Fruit fly (Drosophila melanogaster) whole organism, embryonic: ENCODE results near the gene Pdzd8.

ENCODE experiments used
- Bdp1 ChIP-seq: fragments of 200-800 bp; sonication (Bioruptor generic); optimal IDR thresholded peaks from 3 replicates; lab custom pipeline; 2016; ENCODE audit warnings: missing biosample characterization, missing genetic modification characterization
- CG10462 ChIP-seq: fragments of 200-800 bp; sonication (Bioruptor generic); optimal IDR thresholded peaks from 2 replicates; lab custom pipeline; 2016; ENCODE audit warnings: missing biosample characterization, missing genetic modification characterization
- CG11093 ChIP-seq: fragments of 200-800 bp; sonication (Bioruptor generic); IDR thresholded peaks from 3 replicates; pipeline ENCODE4 v1.3.6; 2022; ENCODE audit warnings: missing biosample characterization, missing genetic modification characterization
- CG11247 ChIP-seq: fragments of 200-800 bp; sonication (Bioruptor generic); IDR thresholded peaks from 2 replicates; pipeline ENCODE4 v1.3.6; 2022; ENCODE audit warnings: missing biosample characterization, missing genetic modification characterization
- CG1832 ChIP-seq: fragments of 200-800 bp; sonication (Bioruptor generic); optimal IDR thresholded peaks from 2 replicates; lab custom pipeline; 2017; ENCODE audit warnings: missing biosample characterization, mild to moderate bottlenecking, missing genetic modification characterization, inconsistent platforms
- CG18476 ChIP-seq: fragments of 200-800 bp; sonication (Bioruptor generic); optimal IDR thresholded peaks from 2 replicates; lab custom pipeline; 2016; ENCODE audit warnings: missing biosample characterization, mild to moderate bottlenecking, missing genetic modification characterization
- CG18599 ChIP-seq: fragments of 200-800 bp; sonication (Bioruptor generic); optimal IDR thresholded peaks from 3 replicates; lab custom pipeline; 2017; ENCODE audit warnings: missing biosample characterization, missing genetic modification characterization, mild to moderate bottlenecking, moderate library complexity, missing genetic modification reagents
- CG2199 ChIP-seq: fragments of 200-800 bp; sonication (Bioruptor generic); IDR thresholded peaks from 3 replicates; pipeline ENCODE4 v1.3.6; 2022; ENCODE audit warnings: missing biosample characterization, missing genetic modification characterization
- CG31224 ChIP-seq: fragments of 200-800 bp; sonication (Bioruptor generic); IDR thresholded peaks from 2 replicates; pipeline ENCODE4 v1.3.6; 2022; ENCODE audit warnings: missing biosample characterization, missing genetic modification characterization
- CG3163 ChIP-seq: fragments of 200-800 bp; sonication (Bioruptor generic); optimal IDR thresholded peaks from 3 replicates; lab custom pipeline; 2016; ENCODE audit warnings: missing biosample characterization, missing genetic modification characterization
- CG3407 ChIP-seq: fragments of 200-800 bp; sonication (Bioruptor generic); optimal IDR thresholded peaks from 2 replicates; lab custom pipeline; 2018; ENCODE audit warnings: missing biosample characterization, mild to moderate bottlenecking, missing genetic modification characterization
- CG4360 ChIP-seq: fragments of 200-800 bp; sonication (Bioruptor generic); IDR thresholded peaks from 2 replicates; pipeline ENCODE4 v1.3.6; 2022; ENCODE audit warnings: missing biosample characterization, missing genetic modification characterization
- CG4617 ChIP-seq: fragments of 200-800 bp; sonication (Bioruptor generic); optimal IDR thresholded peaks from 3 replicates; lab custom pipeline; 2016; ENCODE audit warnings: missing biosample characterization, missing genetic modification characterization, borderline replicate concordance
- CG4730 ChIP-seq: fragments of 200-800 bp; sonication (Bioruptor generic); IDR thresholded peaks from 2 replicates; pipeline ENCODE4 v1.3.6; 2022; ENCODE audit warnings: missing biosample characterization, missing genetic modification characterization
- CG8359 ChIP-seq: fragments of 200-800 bp; sonication (Bioruptor generic); optimal IDR thresholded peaks from 2 replicates; lab custom pipeline; 2017; ENCODE audit warnings: missing biosample characterization, mild to moderate bottlenecking, missing genetic modification characterization, borderline replicate concordance
- CG8765 ChIP-seq: fragments of 200-800 bp; sonication (Bioruptor generic); IDR thresholded peaks from 2 replicates; pipeline ENCODE4 v1.3.6; 2022; ENCODE audit warnings: missing biosample characterization, missing genetic modification characterization
- D19A ChIP-seq: fragments of 200-800 bp; optimal IDR thresholded peaks from 3 replicates; lab custom pipeline; 2019; ENCODE audit warnings: missing biosample characterization, mild to moderate bottlenecking, missing genetic modification characterization, moderate library complexity
- Dad ChIP-seq: fragments of 200-800 bp; sonication (Bioruptor generic); optimal IDR thresholded peaks from 3 replicates; lab custom pipeline; 2016; ENCODE audit warnings: missing biosample characterization, missing genetic modification characterization
- Dll ChIP-seq: fragments of 200-800 bp; sonication (Bioruptor generic); IDR thresholded peaks from 4 replicates; pipeline ENCODE4 v1.3.6; 2022; ENCODE audit warnings: missing biosample characterization, missing genetic modification characterization; ENCODE audit not compliant: partially characterized antibody
- Elba2 ChIP-seq: fragments of 200-800 bp; sonication (Bioruptor generic); optimal IDR thresholded peaks from 3 replicates; lab custom pipeline; 2016; ENCODE audit warnings: missing biosample characterization, missing genetic modification characterization
- Ets65A ChIP-seq: fragments of 200-800 bp; sonication (Bioruptor generic); peaks from one replicate; lab custom pipeline; 2016; ENCODE audit warnings: missing biosample characterization, missing genetic modification characterization
- Hr51 ChIP-seq, 2 experiments: fragments of 200-800 bp; sonication (Bioruptor generic); optimal IDR thresholded peaks; 2 replicates in 1 of 2; 3 replicates in 1 of 2; lab custom pipeline; 2016 to 2018; ENCODE audit warnings: missing biosample characterization in 2 of 2, missing genetic modification characterization in 2 of 2, mild to moderate bottlenecking in 1 of 2, moderate library complexity in 1 of 2
- Jarid2 ChIP-seq: fragments of 200-800 bp; sonication (Bioruptor generic); optimal IDR thresholded peaks from 3 replicates; lab custom pipeline; 2017; ENCODE audit warnings: mild to moderate bottlenecking, missing biosample characterization, missing genetic modification reagents, missing genetic modification characterization
- Lim3 ChIP-seq: fragments of 200-800 bp; sonication (Bioruptor generic); IDR thresholded peaks from 2 replicates; pipeline ENCODE4 v1.3.6; 2022; ENCODE audit warnings: missing biosample characterization, missing genetic modification characterization
- Lpt ChIP-seq: fragments of >200 bp; optimal IDR thresholded peaks from 2 replicates; lab custom pipeline; 2018; ENCODE audit warnings: missing biosample characterization, missing genetic modification characterization
- MESR4 ChIP-seq: fragments of 200-800 bp; sonication (Bioruptor generic); optimal IDR thresholded peaks from 2 replicates; lab custom pipeline; 2018; ENCODE audit warnings: missing biosample characterization, mild to moderate bottlenecking, missing genetic modification characterization, moderate library complexity
- Mad ChIP-seq: fragments of 200-800 bp; sonication (Bioruptor generic); optimal IDR thresholded peaks from 2 replicates; lab custom pipeline; 2016; ENCODE audit warnings: missing biosample characterization, missing genetic modification characterization
- Myb ChIP-seq: fragments of 200-800 bp; sonication (Bioruptor generic); optimal IDR thresholded peaks from 2 replicates; lab custom pipeline; 2016; ENCODE audit warnings: missing biosample characterization, missing genetic modification characterization
- Taf1 ChIP-seq: fragments of 200-800 bp; sonication (Bioruptor generic); IDR thresholded peaks from 2 replicates; pipeline ENCODE4 v1.3.6; 2022; ENCODE audit warnings: missing biosample characterization, missing genetic modification characterization
- al ChIP-seq: fragments of 200-800 bp; sonication (Bioruptor generic); IDR thresholded peaks from 2 replicates; pipeline ENCODE4 v1.3.6; 2022; ENCODE audit warnings: missing biosample characterization, missing genetic modification characterization
- ap ChIP-seq: fragments of 200-800 bp; sonication (Bioruptor generic); IDR thresholded peaks from 2 replicates; pipeline ENCODE4 v1.3.6; 2022; ENCODE audit warnings: missing biosample characterization, missing genetic modification characterization
- btn ChIP-seq: fragments of 200-800 bp; sonication (Bioruptor generic); optimal IDR thresholded peaks from 2 replicates; lab custom pipeline; 2016; ENCODE audit warnings: missing biosample characterization, missing genetic modification characterization
- chn ChIP-seq: fragments of 200-800 bp; sonication (Bioruptor generic); optimal IDR thresholded peaks from 2 replicates; lab custom pipeline; 2016; ENCODE audit warnings: missing biosample characterization, missing genetic modification characterization
- dati ChIP-seq: fragments of 200-800 bp; sonication (Bioruptor generic); IDR thresholded peaks from 2 replicates; pipeline ENCODE4 v1.3.6; 2022; ENCODE audit warnings: missing biosample characterization, missing genetic modification characterization
- dm ChIP-seq: fragments of 200-800 bp; sonication (Bioruptor generic); optimal IDR thresholded peaks from 3 replicates; lab custom pipeline; 2016; ENCODE audit warnings: missing biosample characterization, missing genetic modification characterization
- dmrt11E ChIP-seq: fragments of 200-800 bp; sonication (Bioruptor generic); optimal IDR thresholded peaks from 3 replicates; lab custom pipeline; 2018; ENCODE audit warnings: missing biosample characterization, mild to moderate bottlenecking, missing genetic modification characterization, moderate library complexity
- dysf ChIP-seq: fragments of 200-800 bp; sonication (Bioruptor generic); IDR thresholded peaks from 3 replicates; pipeline ENCODE4 v1.3.6; 2022; ENCODE audit warnings: missing biosample characterization, missing genetic modification characterization
- fd3F ChIP-seq: fragments of 200-800 bp; sonication (Bioruptor generic); optimal IDR thresholded peaks from 2 replicates; lab custom pipeline; 2018; ENCODE audit warnings: missing biosample characterization, mild to moderate bottlenecking, missing genetic modification characterization, moderate library complexity
- fd64A ChIP-seq: fragments of 200-800 bp; sonication (Bioruptor generic); optimal IDR thresholded peaks from 3 replicates; lab custom pipeline; 2018; ENCODE audit warnings: missing biosample characterization, mild to moderate bottlenecking, missing genetic modification characterization
- fd96Cb ChIP-seq: fragments of 200-800 bp; sonication (Bioruptor generic); optimal IDR thresholded peaks from 2 replicates; lab custom pipeline; 2018; ENCODE audit warnings: missing biosample characterization, mild to moderate bottlenecking, missing genetic modification characterization, moderate library complexity
- hb ChIP-seq: fragments of 200-800 bp; sonication (Bioruptor generic); IDR thresholded peaks from 3 replicates; pipeline ENCODE4 v1.3.6; 2022; ENCODE audit warnings: missing biosample characterization, missing genetic modification characterization; ENCODE audit not compliant: partially characterized antibody
- jing ChIP-seq: fragments of 200-800 bp; sonication (Bioruptor generic); optimal IDR thresholded peaks from 2 replicates; lab custom pipeline; 2018; ENCODE audit warnings: missing biosample characterization, mild to moderate bottlenecking, missing genetic modification characterization
- lola ChIP-seq, 3 experiments: fragments of >200 bp in 2 of 3; fragments of 200-800 bp in 1 of 3; sonication (Bioruptor generic) in 1 of 3; optimal IDR thresholded peaks; 2 replicates each; lab custom pipeline; 2017 to 2019; ENCODE audit warnings: missing biosample characterization in 3 of 3, missing genetic modification characterization in 3 of 3, mild to moderate bottlenecking in 1 of 3, moderate library complexity in 1 of 3
- nerfin-1 ChIP-seq: fragments of 200-800 bp; sonication (Bioruptor generic); optimal IDR thresholded peaks from 3 replicates; lab custom pipeline; 2019; ENCODE audit warnings: missing biosample characterization, mild to moderate bottlenecking, missing genetic modification characterization, moderate library complexity
- prd ChIP-seq, 3 experiments: fragments of >200 bp in 2 of 3; fragments of 200-800 bp in 1 of 3; sonication (Bioruptor generic) in 1 of 3; optimal IDR thresholded peaks in 2 of 3; IDR thresholded peaks in 1 of 3; 2 replicates in 2 of 3; 3 replicates in 1 of 3; pipeline versions ENCODE4 v1.3.6 to Lab custom; 2017 to 2022; ENCODE audit warnings: missing biosample characterization in 1 of 3, missing genetic modification characterization in 1 of 3
- rib ChIP-seq: fragments of 200-800 bp; sonication (Bioruptor generic); IDR thresholded peaks from 2 replicates; pipeline ENCODE4 v1.3.6; 2022; ENCODE audit warnings: missing biosample characterization, missing genetic modification characterization
- sr ChIP-seq: fragments of 200-800 bp; sonication (Bioruptor generic); IDR thresholded peaks from 3 replicates; pipeline ENCODE4 v1.3.6; 2022; ENCODE audit warnings: missing biosample characterization, missing genetic modification characterization
- sug ChIP-seq: fragments of 200-800 bp; optimal IDR thresholded peaks from 2 replicates; lab custom pipeline; 2019; ENCODE audit warnings: missing biosample characterization, mild to moderate bottlenecking, missing genetic modification characterization, moderate library complexity
- tap ChIP-seq: fragments of 200-800 bp; optimal IDR thresholded peaks from 3 replicates; lab custom pipeline; 2019; ENCODE audit warnings: missing biosample characterization, mild to moderate bottlenecking, missing genetic modification characterization, moderate library complexity
- usp ChIP-seq: fragments of >200 bp; optimal IDR thresholded peaks from 2 replicates; lab custom pipeline; 2017; ENCODE audit warnings: missing biosample characterization, missing genetic modification characterization
- z ChIP-seq: fragments of 200-800 bp; sonication (Bioruptor generic); IDR thresholded peaks from 3 replicates; pipeline ENCODE4 v1.3.6; 2022; ENCODE audit warnings: missing biosample characterization, missing genetic modification characterization

Gene Pdzd8

dm6 chrX:11886976-11887375, 43.7 kb downstream of the Pdzd8 start, which contains the start of the genes CG10353 and SelG (continued):
- TF ChIP-seq MESR4 (GFP tag; lab: Kevin White, UChicago) (peak; percentile 81), btn (no peak), CG11247 (GFP tag; lab: Robert Waterston, UW) (no peak), Ets65A (peak; percentile 83), CG2199 (GFP tag; lab: Robert Waterston, UW) (peak; percentile 28; the same call in 1 of the 3 replicates), chn (peak; percentile 30), CG1832 (GFP tag; lab: Kevin White, UChicago) (no peak), Mad (no peak), Myb (GFP tag; lab: Kevin White, UChicago) (peak; percentile 59), Dad (GFP tag; lab: Kevin White, UChicago) (peak; percentile 60), CG18476 (no peak), Elba2 (GFP tag; lab: Kevin White, UChicago) (no peak), dm (GFP tag; lab: Kevin White, UChicago) (peak; percentile 65), z (GFP tag; lab: Robert Waterston, UW) (no peak), CG31224 (GFP tag; lab: Robert Waterston, UW) (no peak), CG3163 (GFP tag; lab: Kevin White, UChicago) (peak; percentile 27), sug (tag; lab: Kevin White, UChicago) (peak; percentile 31), usp (no peak), CG10462 (GFP tag; lab: Kevin White, UChicago) (no peak), CG4360 (GFP tag; lab: Robert Waterston, UW) (no peak), CG18599 (GFP tag; lab: Kevin White, UChicago) (peak; percentile 26)

DNA sequence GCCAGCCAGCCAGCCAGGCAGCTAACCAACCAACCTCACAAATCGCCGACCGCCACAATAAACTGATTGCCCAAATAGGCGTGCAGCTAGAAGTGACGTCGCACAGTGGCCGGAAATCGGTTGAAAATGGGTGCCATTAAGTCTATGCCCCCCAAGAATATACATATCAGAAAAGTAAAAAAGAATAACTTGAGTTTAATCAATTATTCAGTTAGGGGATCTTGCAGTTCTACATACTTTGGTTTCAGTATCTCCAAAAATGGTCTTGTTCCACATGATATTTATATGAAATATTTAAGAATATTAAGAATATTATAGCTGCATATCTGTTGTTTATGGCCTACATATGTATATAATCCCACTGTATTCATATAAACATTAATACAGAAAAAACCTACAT, 45.3 kb downstream of the Pdzd8 start:
- TF ChIP-seq Jarid2: no peak
- TF ChIP-seq fd3F (GFP tag; lab: Kevin White, UChicago): peak; percentile 48
- no peak for TF ChIP-seq al (GFP tag; lab: Robert Waterston, UW)
- no peak for TF ChIP-seq CG11093 (GFP tag; lab: Robert Waterston, UW)
- TF ChIP-seq Taf1 (GFP tag; lab: Robert Waterston, UW): no peak
- TF ChIP-seq Lpt (GFP tag; lab: Kevin White, UChicago): no peak
- TF ChIP-seq prd (optimal IDR thresholded peaks at IDR 0.05; lab: Kevin White, UChicago): no peak
- TF ChIP-seq prd (GFP tag; IDR thresholded peaks at IDR 0.05; lab: Robert Waterston, UW): 0 out of 3 replicates have a peak, but pooled peaks have one; percentile 18
- TF ChIP-seq CG4730: no peak
- no peak for TF ChIP-seq hb (GFP tag; lab: Robert Waterston, UW)
- peak in 1 of 2 experiments; percentile 69 for TF ChIP-seq Hr51 (GFP tag; optimal IDR thresholded peaks at IDR 0.05; lab: Kevin White, UChicago)
- TF ChIP-seq jing (GFP tag; lab: Kevin White, UChicago): no peak
- no peak for TF ChIP-seq Bdp1
- TF ChIP-seq CG8359: no peak
- TF ChIP-seq sr (GFP tag; lab: Robert Waterston, UW): no peak
- TF ChIP-seq rib (GFP tag; lab: Robert Waterston, UW): no peak
- TF ChIP-seq fd64A: no peak
- TF ChIP-seq dmrt11E (tag; lab: Kevin White, UChicago): no peak
- no peak for TF ChIP-seq ap (GFP tag; lab: Robert Waterston, UW)
- no peak for TF ChIP-seq dati
- no peak for TF ChIP-seq CG8765 (GFP tag; lab: Robert Waterston, UW)
- peak; percentile 0 for TF ChIP-seq nerfin-1 (tag; lab: Kevin White, UChicago)
- TF ChIP-seq dysf (GFP tag; lab: Robert Waterston, UW): peak; percentile 60; the same call in 2 of the 3 replicates
- no peak for TF ChIP-seq lola (GFP tag; optimal IDR thresholded peaks at IDR 0.05; lab: Kevin White, UChicago)
- peak; percentile 18 for TF ChIP-seq fd96Cb (tag; lab: Kevin White, UChicago)
- TF ChIP-seq CG11247 (GFP tag; lab: Robert Waterston, UW): no peak
- TF ChIP-seq tap (tag; lab: Kevin White, UChicago): no peak
- TF ChIP-seq CG3407: peak; percentile 0
- no peak for TF ChIP-seq Dll (GFP tag; lab: Robert Waterston, UW)
- no peak for TF ChIP-seq CG4617 (GFP tag; lab: Kevin White, UChicago)
- no peak for TF ChIP-seq btn
- no peak for TF ChIP-seq Lim3 (GFP tag; lab: Robert Waterston, UW)
- TF ChIP-seq D19A: peak; percentile 42
